Fruit fly (Drosophila melanogaster) whole organism, embryonic: ENCODE measurements around the gene CG14100.

Experiments used
- Adf1 ChIP-seq: fragments of 200-800 bp; sonication (Bioruptor generic); IDR thresholded peaks from 2 replicates; pipeline ENCODE4 v1.3.6; 2022; ENCODE audit warnings: missing biosample characterization, missing genetic modification characterization
- Atf3 ChIP-seq: fragments of 200-800 bp; sonication (Bioruptor generic); optimal IDR thresholded peaks from 3 replicates; lab custom pipeline; 2016; ENCODE audit warnings: missing biosample characterization, missing genetic modification characterization
- BEAF-32 ChIP-seq: fragments of 200-800 bp; sonication (Bioruptor generic); optimal IDR thresholded peaks from 3 replicates; lab custom pipeline; 2017; ENCODE audit warnings: missing biosample characterization, missing genetic modification characterization, mild to moderate bottlenecking, moderate library complexity, missing genetic modification reagents
- CG10321 ChIP-seq: fragments of 200-800 bp; sonication (Bioruptor generic); IDR thresholded peaks from 2 replicates; pipeline ENCODE4 v1.3.6; 2022; ENCODE audit warnings: missing biosample characterization, missing genetic modification characterization
- CG11560 ChIP-seq: fragments of 200-800 bp; sonication (Bioruptor generic); IDR thresholded peaks from 3 replicates; pipeline ENCODE4 v1.3.6; 2022; ENCODE audit warnings: missing biosample characterization, missing genetic modification characterization
- CG13424 ChIP-seq: fragments of 200-800 bp; sonication (Bioruptor generic); optimal IDR thresholded peaks from 2 replicates; lab custom pipeline; 2019; ENCODE audit warnings: missing biosample characterization, mild to moderate bottlenecking, missing genetic modification characterization, moderate library complexity
- CG14050 ChIP-seq: fragments of 200-800 bp; sonication (Bioruptor generic); IDR thresholded peaks from 3 replicates; pipeline ENCODE4 v1.3.6; 2022; ENCODE audit warnings: missing biosample characterization, missing genetic modification characterization
- CG1603 ChIP-seq: fragments of 200-800 bp; sonication (Bioruptor generic); optimal IDR thresholded peaks from 2 replicates; lab custom pipeline; 2019; ENCODE audit warnings: missing biosample characterization, mild to moderate bottlenecking, missing genetic modification characterization, moderate library complexity
- CG18599 ChIP-seq: fragments of 200-800 bp; sonication (Bioruptor generic); optimal IDR thresholded peaks from 3 replicates; lab custom pipeline; 2017; ENCODE audit warnings: missing biosample characterization, missing genetic modification characterization, mild to moderate bottlenecking, moderate library complexity, missing genetic modification reagents
- CG2889 ChIP-seq: fragments of 200-800 bp; sonication (Bioruptor generic); IDR thresholded peaks from 3 replicates; pipeline ENCODE4 v1.3.6; 2022; ENCODE audit warnings: missing biosample characterization, missing genetic modification characterization
- CG3838 ChIP-seq: fragments of 200-800 bp; sonication (Bioruptor generic); optimal IDR thresholded peaks from 3 replicates; lab custom pipeline; 2016; ENCODE audit warnings: missing biosample characterization, missing genetic modification characterization
- CG3847 ChIP-seq: fragments of 200-800 bp; sonication (Bioruptor generic); IDR thresholded peaks from 2 replicates; pipeline ENCODE4 v1.3.6; 2022; ENCODE audit warnings: missing biosample characterization, missing genetic modification characterization
- CG4282 ChIP-seq: fragments of 200-800 bp; sonication (Bioruptor generic); optimal IDR thresholded peaks from 2 replicates; lab custom pipeline; 2016; ENCODE audit warnings: missing biosample characterization, missing genetic modification characterization
- CG7963 ChIP-seq: fragments of 200-800 bp; sonication (Bioruptor generic); IDR thresholded peaks from 3 replicates; pipeline ENCODE4 v1.3.6; 2022; ENCODE audit warnings: missing biosample characterization, missing genetic modification characterization; ENCODE audit not compliant: partially characterized antibody
- CG9817 ChIP-seq: fragments of 200-800 bp; sonication (Bioruptor generic); optimal IDR thresholded peaks from 2 replicates; lab custom pipeline; 2018; ENCODE audit warnings: missing biosample characterization, mild to moderate bottlenecking, missing genetic modification characterization, moderate library complexity
- Dfd ChIP-seq, 2 experiments: fragments of >200 bp; optimal IDR thresholded peaks; 2 replicates each; lab custom pipeline; 2017; ENCODE audit warnings: missing biosample characterization in 2 of 2, missing genetic modification characterization in 2 of 2
- Dll ChIP-seq: fragments of 200-800 bp; sonication (Bioruptor generic); IDR thresholded peaks from 4 replicates; pipeline ENCODE4 v1.3.6; 2022; ENCODE audit warnings: missing biosample characterization, missing genetic modification characterization; ENCODE audit not compliant: partially characterized antibody
- Dp ChIP-seq: fragments of 200-800 bp; sonication (Bioruptor generic); optimal IDR thresholded peaks from 2 replicates; lab custom pipeline; 2018; ENCODE audit warnings: missing biosample characterization, mild to moderate bottlenecking, missing genetic modification characterization, moderate library complexity
- Elba2 ChIP-seq: fragments of 200-800 bp; sonication (Bioruptor generic); optimal IDR thresholded peaks from 3 replicates; lab custom pipeline; 2016; ENCODE audit warnings: missing biosample characterization, missing genetic modification characterization
- Ets65A ChIP-seq: fragments of 200-800 bp; sonication (Bioruptor generic); peaks from one replicate; lab custom pipeline; 2016; ENCODE audit warnings: missing biosample characterization, missing genetic modification characterization
- HLH4C ChIP-seq: fragments of 200-800 bp; sonication (Bioruptor generic); IDR thresholded peaks from 3 replicates; pipeline ENCODE4 v1.3.6; 2022; ENCODE audit warnings: missing biosample characterization, missing genetic modification characterization; ENCODE audit not compliant: partially characterized antibody
- Hr78 ChIP-seq, 2 experiments: fragments of 200-800 bp in 1 of 2; fragments of >200 bp in 1 of 2; sonication (Bioruptor generic) in 1 of 2; optimal IDR thresholded peaks; 2 replicates each; lab custom pipeline; 2017 to 2019; ENCODE audit warnings: missing biosample characterization in 2 of 2, missing genetic modification characterization in 2 of 2, mild to moderate bottlenecking in 1 of 2, moderate library complexity in 1 of 2
- MESR4 ChIP-seq: fragments of 200-800 bp; sonication (Bioruptor generic); optimal IDR thresholded peaks from 2 replicates; lab custom pipeline; 2018; ENCODE audit warnings: missing biosample characterization, mild to moderate bottlenecking, missing genetic modification characterization, moderate library complexity
- NfI ChIP-seq: fragments of 200-800 bp; sonication (Bioruptor generic); optimal IDR thresholded peaks from 3 replicates; lab custom pipeline; 2018; ENCODE audit warnings: missing biosample characterization, mild to moderate bottlenecking, missing genetic modification characterization, moderate library complexity
- Optix ChIP-seq: fragments of 200-800 bp; sonication (Bioruptor generic); IDR thresholded peaks from 3 replicates; pipeline ENCODE4 v1.3.6; 2022; ENCODE audit warnings: missing biosample characterization, missing genetic modification characterization
- Taf1 ChIP-seq: fragments of 200-800 bp; sonication (Bioruptor generic); IDR thresholded peaks from 2 replicates; pipeline ENCODE4 v1.3.6; 2022; ENCODE audit warnings: missing biosample characterization, missing genetic modification characterization
- abd-A ChIP-seq: fragments of 200-800 bp; sonication (Bioruptor generic); optimal IDR thresholded peaks from 3 replicates; lab custom pipeline; 2019; ENCODE audit warnings: missing biosample characterization, mild to moderate bottlenecking, missing genetic modification characterization, moderate library complexity
- crp ChIP-seq, 2 experiments: fragments of 200-800 bp; sonication (Bioruptor generic); optimal IDR thresholded peaks; 2 replicates in 1 of 2; 3 replicates in 1 of 2; lab custom pipeline; 2017; ENCODE audit warnings: missing biosample characterization in 2 of 2, missing genetic modification characterization in 2 of 2, mild to moderate bottlenecking in 1 of 2, moderate library complexity in 1 of 2
- disco-r ChIP-seq: fragments of 200-800 bp; sonication (Bioruptor generic); optimal IDR thresholded peaks from 2 replicates; lab custom pipeline; 2016; ENCODE audit warnings: missing biosample characterization, missing genetic modification characterization
- esg ChIP-seq: fragments of 200-800 bp; sonication (Bioruptor generic); conservative IDR thresholded peaks from 2 replicates; pipeline ENCODE4 v1.3.6; 2022; ENCODE audit warnings: missing biosample characterization, missing genetic modification characterization
- gfzf ChIP-seq: fragments of 200-800 bp; sonication (Bioruptor generic); optimal IDR thresholded peaks from 2 replicates; lab custom pipeline; 2016; ENCODE audit warnings: missing biosample characterization, mild to moderate bottlenecking, missing genetic modification characterization, moderate library complexity
- inv ChIP-seq: fragments of 200-800 bp; sonication (Bioruptor generic); IDR thresholded peaks from 2 replicates; pipeline ENCODE4 v1.3.6; 2022; ENCODE audit warnings: missing biosample characterization, missing genetic modification characterization; ENCODE audit not compliant: partially characterized antibody
- knrl ChIP-seq: fragments of 200-800 bp; sonication (Bioruptor generic); IDR thresholded peaks from 3 replicates; pipeline ENCODE4 v1.3.6; 2022; ENCODE audit warnings: missing biosample characterization, missing genetic modification characterization; ENCODE audit not compliant: partially characterized antibody
- lmd ChIP-seq: fragments of 200-800 bp; sonication (Bioruptor generic); IDR thresholded peaks from 2 replicates; pipeline ENCODE4 v1.3.6; 2022; ENCODE audit warnings: missing biosample characterization, missing genetic modification characterization
- lola ChIP-seq, 3 experiments: fragments of >200 bp in 2 of 3; fragments of 200-800 bp in 1 of 3; sonication (Bioruptor generic) in 1 of 3; optimal IDR thresholded peaks; 2 replicates each; lab custom pipeline; 2017 to 2019; ENCODE audit warnings: missing biosample characterization in 3 of 3, missing genetic modification characterization in 3 of 3, mild to moderate bottlenecking in 1 of 3, moderate library complexity in 1 of 3
- nmo ChIP-seq: fragments of 200-800 bp; sonication (Bioruptor generic); optimal IDR thresholded peaks from 2 replicates; lab custom pipeline; 2018; ENCODE audit warnings: missing biosample characterization, mild to moderate bottlenecking, missing genetic modification characterization, moderate library complexity
- p53 ChIP-seq: fragments of 200-800 bp; sonication (Bioruptor generic); optimal IDR thresholded peaks from 2 replicates; lab custom pipeline; 2016; ENCODE audit warnings: missing biosample characterization, missing genetic modification characterization
- phol ChIP-seq: fragments of 200-800 bp; sonication (Bioruptor generic); optimal IDR thresholded peaks from 3 replicates; lab custom pipeline; 2018; ENCODE audit warnings: missing biosample characterization, mild to moderate bottlenecking, missing genetic modification characterization, moderate library complexity
- row ChIP-seq: fragments of 200-800 bp; sonication (Bioruptor generic); IDR thresholded peaks from 3 replicates; pipeline ENCODE4 v1.3.6; 2022; ENCODE audit warnings: missing biosample characterization, missing genetic modification characterization
- stwl ChIP-seq: fragments of 200-800 bp; sonication (Bioruptor generic); optimal IDR thresholded peaks from 3 replicates; lab custom pipeline; 2018; ENCODE audit warnings: missing biosample characterization, mild to moderate bottlenecking, missing genetic modification characterization, moderate library complexity
- tap ChIP-seq: fragments of 200-800 bp; optimal IDR thresholded peaks from 3 replicates; lab custom pipeline; 2019; ENCODE audit warnings: missing biosample characterization, mild to moderate bottlenecking, missing genetic modification characterization, moderate library complexity
- tgo ChIP-seq: fragments of 200-800 bp; sonication (Bioruptor generic); IDR thresholded peaks from 3 replicates; pipeline ENCODE4 v1.3.6; 2022; ENCODE audit warnings: missing biosample characterization, missing genetic modification characterization
- tll ChIP-seq, 2 experiments: fragments of 200-800 bp in 1 of 2; fragments of >200 bp in 1 of 2; sonication (Bioruptor generic) in 1 of 2; optimal IDR thresholded peaks; 2 replicates each; lab custom pipeline; 2017 to 2019; ENCODE audit warnings: missing biosample characterization in 2 of 2, missing genetic modification characterization in 2 of 2, mild to moderate bottlenecking in 1 of 2, moderate library complexity in 1 of 2
- vvl ChIP-seq: fragments of 200-800 bp; sonication (Bioruptor generic); IDR thresholded peaks from 2 replicates; pipeline ENCODE4 v1.3.6; 2022; ENCODE audit warnings: missing biosample characterization, missing genetic modification characterization
- zen ChIP-seq: fragments of 200-800 bp; sonication (Bioruptor generic); optimal IDR thresholded peaks from 3 replicates; lab custom pipeline; 2018; ENCODE audit warnings: missing biosample characterization, mild to moderate bottlenecking, missing genetic modification characterization, moderate library complexity

CG14100 gene

dm6 chr3L:19601413-19601812 is 11.1 kb upstream of the CG14100 start, which contains the start of gene CG9368 (continued):
- TF ChIP-seq lmd (no peak), esg (no peak), MESR4 (GFP tag; lab: Kevin White, UChicago) (peak; percentile 35)

- TF ChIP-seq Atf3 (GFP tag; lab: Kevin White, UChicago) (no peak), zen (peak; percentile 12), inv (peak; percentile 58; the same call in 1 of the 2 replicates), CG3847 (peak; percentile 29; the same call in 1 of the 2 replicates), knrl (peak; percentile 84), p53 (GFP tag; lab: Kevin White, UChicago) (no peak), Elba2 (GFP tag; lab: Kevin White, UChicago) (peak; percentile 41), tll (GFP tag; optimal IDR thresholded peaks at IDR 0.05; lab: Kevin White, UChicago) (peak in 1 of 2 experiments; percentile 28), stwl (peak; percentile 75), CG3838 (GFP tag; lab: Kevin White, UChicago) (no peak), CG11560 (tag; lab: Robert Waterston, UW) (no peak), nmo (peak; percentile 85), Taf1 (no peak), Dll (GFP tag; lab: Robert Waterston, UW) (peak; percentile 76), phol (tag; lab: Kevin White, UChicago) (peak; percentile 71), Dfd (GFP tag; optimal IDR thresholded peaks at IDR 0.05; lab: Kevin White, UChicago) (no peak), CG10321 (no peak), tgo (GFP tag; lab: Robert Waterston, UW) (no peak), CG4282 (GFP tag; lab: Kevin White, UChicago) (no peak), crp (GFP tag; optimal IDR thresholded peaks at IDR 0.05; lab: Kevin White, UChicago) (peak in 1 of 2 experiments; percentile 29), CG9817 (no peak), BEAF-32 (GFP tag; lab: Kevin White, UChicago) (peak; percentile 89), Hr78 (GFP tag; optimal IDR thresholded peaks at IDR 0.05; lab: Kevin White, UChicago) (no peak), lola (GFP tag; optimal IDR thresholded peaks at IDR 0.05; lab: Kevin White, UChicago) (peak in 1 of 3 experiments; percentile 38), NfI (GFP tag; lab: Kevin White, UChicago) (no peak), Adf1 (GFP tag; lab: Robert Waterston, UW) (no peak), CG14050 (GFP tag; lab: Robert Waterston, UW) (no peak), CG18599 (GFP tag; lab: Kevin White, UChicago) (no peak), HLH4C (GFP tag; lab: Robert Waterston, UW) (peak; percentile 56), Dp (GFP tag; lab: Kevin White, UChicago) (peak; percentile 18), disco-r (no peak), CG1603 (tag; lab: Kevin White, UChicago) (no peak), MESR4 (GFP tag; lab: Kevin White, UChicago) (peak; percentile 69), CG2889 (GFP tag; lab: Robert Waterston, UW) (no peak), gfzf (GFP tag; lab: Kevin White, UChicago) (peak; percentile 80), Optix (no peak), CG13424 (tag; lab: Kevin White, UChicago) (peak; percentile 16), tap (tag; lab: Kevin White, UChicago) (no peak), CG7963 (GFP tag; lab: Robert Waterston, UW) (peak; percentile 49; the same call in 1 of the 3 replicates), esg (no peak), Ets65A (GFP tag; lab: Kevin White, UChicago) (peak; percentile 59), vvl (GFP tag; lab: Robert Waterston, UW) (no peak), abd-A (tag; lab: Kevin White, UChicago) (no peak), row (GFP tag; lab: Robert Waterston, UW) (peak; percentile 88)
Measured at dm6 chr3L:19598369-19599148, 8.2 kb upstream of the CG14100 start, which contains the start of the genes ash1 and Taf6. TSS of gene ash1 (minus strand) at chr3L:19598755. TSS of gene Taf6 (plus strand) at chr3L:19599088.
